Worm (Caenorhabditis elegans) whole organism, L2 larva: ENCODE data around the gene F31F4.11.

Experiments used
- C34F6.9 ChIP-seq: fragments of 150-350 bp; optimal IDR thresholded peaks from 2 replicates; lab custom pipeline; 2014; ENCODE audit warnings: missing biosample characterization, missing genetic modification characterization
- R02D3.7 ChIP-seq: fragments of 150-350 bp; optimal IDR thresholded peaks from 2 replicates; lab custom pipeline; 2014; ENCODE audit warnings: missing biosample characterization, missing genetic modification characterization
- Y55F3AM.14 ChIP-seq: fragments of 200-800 bp; sonication (Bioruptor generic); optimal IDR thresholded peaks from 2 replicates; lab custom pipeline; 2018; ENCODE audit warnings: mild to moderate bottlenecking, missing genetic modification characterization, missing compliant biosample characterization
- ZK546.5 ChIP-seq: sonication (generic microtip); optimal IDR thresholded peaks from 2 replicates; lab custom pipeline; 2017; ENCODE audit warnings: missing biosample characterization, missing genetic modification characterization
- alr-1 ChIP-seq: fragments of 150-350 bp; optimal IDR thresholded peaks from 2 replicates; lab custom pipeline; 2014; ENCODE audit warnings: missing biosample characterization, missing genetic modification characterization
- aly-2 ChIP-seq: fragments of 150-350 bp; optimal IDR thresholded peaks from 2 replicates; lab custom pipeline; 2014; ENCODE audit warnings: missing biosample characterization, missing genetic modification characterization
- ceh-82 ChIP-seq: fragments of 150-350 bp; optimal IDR thresholded peaks from 2 replicates; lab custom pipeline; 2014; ENCODE audit warnings: missing biosample characterization, missing genetic modification characterization
- crh-2 ChIP-seq: sonication (generic microtip); optimal IDR thresholded peaks from 2 replicates; lab custom pipeline; 2017; ENCODE audit warnings: missing biosample characterization, missing genetic modification characterization
- dmd-4 ChIP-seq: sonication (generic microtip); optimal IDR thresholded peaks from 2 replicates; lab custom pipeline; 2017; ENCODE audit warnings: missing biosample characterization, missing genetic modification characterization
- egl-27 ChIP-seq: sonication (generic microtip); optimal IDR thresholded peaks from 3 replicates; lab custom pipeline; 2017; ENCODE audit warnings: missing biosample characterization, missing genetic modification reagents, missing genetic modification characterization
- elt-1 ChIP-seq: fragments of 150-350 bp; optimal IDR thresholded peaks from 2 replicates; lab custom pipeline; 2014; ENCODE audit warnings: missing biosample characterization, missing genetic modification characterization
- elt-3 ChIP-seq: sonication (generic microtip); optimal IDR thresholded peaks from 2 replicates; lab custom pipeline; 2017; ENCODE audit warnings: missing biosample characterization, missing genetic modification characterization
- gmeb-1 ChIP-seq: fragments of 150-350 bp; optimal IDR thresholded peaks from 2 replicates; lab custom pipeline; 2014; ENCODE audit warnings: missing biosample characterization, missing genetic modification characterization
- lin-11 ChIP-seq: fragments of 150-350 bp; sonication (generic microtip); optimal IDR thresholded peaks from 2 replicates; lab custom pipeline; 2014; ENCODE audit warnings: missing biosample characterization, missing genetic modification characterization, inconsistent platforms, mixed read lengths
- lsy-2 ChIP-seq, 2 experiments: fragments of 150-350 bp in 1 of 2; sonication (generic microtip) in 1 of 2; optimal IDR thresholded peaks; 2 replicates each; lab custom pipeline; 2014 to 2017; ENCODE audit warnings: missing biosample characterization in 2 of 2, missing genetic modification characterization in 2 of 2
- mbf-1 ChIP-seq: sonication (generic microtip); optimal IDR thresholded peaks from 2 replicates; lab custom pipeline; 2017; ENCODE audit warnings: missing biosample characterization, missing genetic modification characterization
- mdl-1 ChIP-seq, 2 experiments: fragments of 150-350 bp in 1 of 2; sonication (generic microtip) in 1 of 2; optimal IDR thresholded peaks; 2 replicates each; lab custom pipeline; 2017; ENCODE audit warnings: missing biosample characterization in 2 of 2, missing genetic modification characterization in 2 of 2
- nhr-10 ChIP-seq: sonication (generic microtip); optimal IDR thresholded peaks from 2 replicates; lab custom pipeline; 2017; ENCODE audit warnings: missing biosample characterization, missing genetic modification characterization
- nhr-129 ChIP-seq: fragments of 150-350 bp; optimal IDR thresholded peaks from 2 replicates; lab custom pipeline; 2014; ENCODE audit warnings: missing biosample characterization, missing genetic modification characterization
- nhr-23 ChIP-seq: fragments of 150-350 bp; optimal IDR thresholded peaks from 2 replicates; lab custom pipeline; 2014; ENCODE audit warnings: missing biosample characterization, missing genetic modification reagents, missing genetic modification characterization
- nhr-237 ChIP-seq: fragments of 150-350 bp; optimal IDR thresholded peaks from 2 replicates; lab custom pipeline; 2014; ENCODE audit warnings: missing biosample characterization, missing genetic modification characterization
- nhr-6 ChIP-seq: fragments of 150-350 bp; optimal IDR thresholded peaks from 2 replicates; lab custom pipeline; 2014; ENCODE audit warnings: missing biosample characterization, missing genetic modification characterization
- sem-4 ChIP-seq: fragments of 150-350 bp; optimal IDR thresholded peaks from 2 replicates; lab custom pipeline; 2014; ENCODE audit warnings: missing biosample characterization, missing genetic modification reagents, missing genetic modification characterization
- skn-1 ChIP-seq: sonication (generic microtip); optimal IDR thresholded peaks from 2 replicates; lab custom pipeline; 2017; ENCODE audit warnings: missing biosample characterization, missing genetic modification characterization
- sma-3 ChIP-seq: sonication (generic microtip); optimal IDR thresholded peaks from 2 replicates; lab custom pipeline; 2016; ENCODE audit warnings: missing genetic modification reagents, missing genetic modification characterization, missing compliant biosample characterization
- sma-9 ChIP-seq, 2 experiments: fragments of 150-350 bp in 1 of 2; sonication (generic microtip) in 1 of 2; optimal IDR thresholded peaks; 2 replicates each; lab custom pipeline; 2014 to 2016; ENCODE audit warnings: missing genetic modification characterization in 2 of 2, mild to moderate bottlenecking in 1 of 2, missing biosample characterization in 1 of 2, missing compliant biosample characterization in 1 of 2, missing genetic modification reagents in 1 of 2, moderate library complexity in 1 of 2
- snpc-4 ChIP-seq: fragments of 150-350 bp; optimal IDR thresholded peaks from 2 replicates; lab custom pipeline; 2014; ENCODE audit warnings: missing biosample characterization, missing genetic modification characterization
- unc-55 ChIP-seq: fragments of 150-350 bp; sonication (generic microtip); optimal IDR thresholded peaks from 3 replicates; lab custom pipeline; 2014; ENCODE audit warnings: missing biosample characterization, missing genetic modification reagents, missing genetic modification characterization
- unc-62 ChIP-seq: fragments of 150-350 bp; optimal IDR thresholded peaks from 2 replicates; lab custom pipeline; 2014; ENCODE audit warnings: missing biosample characterization, missing genetic modification reagents, missing genetic modification characterization
- zag-1 ChIP-seq: fragments of 150-350 bp; optimal IDR thresholded peaks from 2 replicates; lab custom pipeline; 2014; ENCODE audit warnings: missing biosample characterization, missing genetic modification characterization
- ztf-4 ChIP-seq: fragments of 150-350 bp; optimal IDR thresholded peaks from 2 replicates; lab custom pipeline; 2014; ENCODE audit warnings: missing biosample characterization, missing genetic modification characterization

F31F4.11 gene

DNA sequence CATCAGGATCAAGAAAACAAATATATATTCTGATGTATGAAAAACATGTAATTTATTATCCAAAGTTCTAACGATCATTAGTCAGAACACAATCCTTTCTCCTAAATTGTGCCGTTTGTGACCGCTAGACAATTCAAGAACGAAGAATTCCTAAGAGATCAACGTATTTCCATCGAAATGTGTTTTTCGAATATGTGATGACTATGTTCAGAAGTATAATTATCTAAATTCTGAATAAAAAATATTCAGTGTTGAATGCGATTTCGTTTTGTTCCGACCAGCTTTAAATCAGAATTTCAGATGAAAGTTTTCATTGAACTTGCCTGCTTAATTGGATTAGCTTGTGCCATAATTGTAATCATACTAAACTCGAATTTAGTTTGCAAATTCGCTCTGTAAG is 38.0 kb upstream of the F31F4.11 start, which contains the start of gene srbc-37:
TSS of gene srbc-37 (plus strand) at position 301 of the 400 bp plus-strand sequence.
- no peak for TF ChIP-seq sma-3 (GFP tag; lab: Kevin White, UChicago)
- TF ChIP-seq nhr-129 (tag; lab: Kevin White, UChicago), result no peak
- no peak for TF ChIP-seq nhr-6 (tag; lab: Kevin White, UChicago)
- no peak for TF ChIP-seq mbf-1 (tag; lab: Kevin White, UChicago)
- TF ChIP-seq zag-1 (tag; lab: Kevin White, UChicago), result no peak
- no peak for TF ChIP-seq snpc-4 (tag; lab: Kevin White, UChicago)
- TF ChIP-seq ZK546.5 (tag; lab: Kevin White, UChicago), result no peak
- no peak for TF ChIP-seq skn-1 (tag; lab: Kevin White, UChicago)
- TF ChIP-seq unc-62 (GFP tag; lab: Kevin White, UChicago), result no peak
- TF ChIP-seq nhr-23 (tag; lab: Kevin White, UChicago), result no peak
- no peak for TF ChIP-seq elt-1
- no peak for TF ChIP-seq lin-11 (tag; lab: Kevin White, UChicago)
- no peak for TF ChIP-seq nhr-237 (tag; lab: Kevin White, UChicago)

DNA sequence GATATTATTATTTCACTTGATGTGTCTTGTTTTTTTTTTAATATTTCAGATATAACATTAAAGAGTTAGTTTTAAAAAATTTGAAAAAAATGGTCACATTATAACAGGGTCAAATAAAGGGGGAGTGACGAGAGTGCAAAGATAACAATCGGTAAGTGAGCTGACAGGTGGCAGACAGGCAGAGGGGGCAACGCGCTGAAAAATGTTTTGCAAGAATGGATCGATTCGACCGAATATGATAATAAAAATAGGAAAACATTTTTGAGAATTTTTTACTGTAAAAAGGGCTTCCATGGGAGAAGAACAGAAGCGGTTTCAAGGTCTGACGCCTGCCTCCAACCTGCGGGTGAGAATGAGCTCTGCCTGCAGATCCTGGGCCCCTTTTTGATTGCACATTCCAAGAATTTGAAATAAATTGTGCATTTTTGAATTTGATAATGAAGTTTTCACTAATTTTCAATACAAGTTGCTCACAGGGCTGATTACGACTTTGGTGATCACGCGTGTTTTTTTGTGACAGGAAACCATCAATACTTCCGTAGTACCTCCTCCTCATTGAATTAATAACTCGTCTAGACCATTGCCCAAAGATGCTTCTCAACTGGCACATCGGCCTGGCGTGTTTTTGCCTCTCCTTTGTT is 35.4 kb upstream of the F31F4.11 start, which contains the start of the genes ugt-29 and srx-5:
TSS of gene ugt-29 (minus strand) at position 101 of the 641 bp plus-strand sequence.
TSS of gene srx-5 (plus strand) at position 591 of the 641 bp plus-strand sequence.
- TF ChIP-seq mdl-1 (tag; optimal IDR thresholded peaks at IDR 0.05; lab: Kevin White, UChicago) (no peak), unc-55 (no peak), crh-2 (no peak), sma-9 (GFP tag; optimal IDR thresholded peaks at IDR 0.05; lab: Kevin White, UChicago) (no peak), sma-9 (tag; optimal IDR thresholded peaks at IDR 0.05; lab: Kevin White, UChicago) (no peak), alr-1 (no peak)

DNA sequence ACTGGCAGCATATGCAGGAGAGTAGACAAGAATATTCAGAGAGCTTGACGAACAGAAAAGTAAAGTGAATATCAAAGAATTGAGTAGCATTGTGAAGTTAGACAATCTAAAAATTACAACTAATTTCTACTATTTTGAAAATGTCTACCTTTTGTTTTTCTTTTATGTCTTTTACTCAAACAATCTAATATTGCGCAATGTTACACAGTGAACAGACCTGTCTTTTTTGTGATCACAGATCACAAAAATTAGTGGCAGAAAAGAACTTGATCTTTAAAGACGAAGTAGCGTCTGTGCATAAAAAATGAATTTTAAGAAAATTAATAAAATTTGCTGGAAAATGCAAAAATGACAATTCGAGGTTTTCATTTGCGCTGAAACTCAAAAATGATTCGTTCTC is 34.8 kb upstream of the F31F4.11 start:
- TF ChIP-seq zag-1 (tag; lab: Kevin White, UChicago), result no peak
- TF ChIP-seq nhr-6 (tag; lab: Kevin White, UChicago), result no peak
- no peak for TF ChIP-seq crh-2
- TF ChIP-seq nhr-23 (tag; lab: Kevin White, UChicago), result no peak
- no peak for TF ChIP-seq aly-2 (tag; lab: Kevin White, UChicago)
- no peak for TF ChIP-seq sma-9 (GFP tag; optimal IDR thresholded peaks at IDR 0.05; lab: Kevin White, UChicago)
- no peak for TF ChIP-seq sma-9 (tag; optimal IDR thresholded peaks at IDR 0.05; lab: Kevin White, UChicago)
- TF ChIP-seq nhr-10 (tag; lab: Kevin White, UChicago), result no peak
- no peak for TF ChIP-seq elt-3 (tag; lab: Kevin White, UChicago)
- no peak for TF ChIP-seq skn-1 (tag; lab: Kevin White, UChicago)

DNA sequence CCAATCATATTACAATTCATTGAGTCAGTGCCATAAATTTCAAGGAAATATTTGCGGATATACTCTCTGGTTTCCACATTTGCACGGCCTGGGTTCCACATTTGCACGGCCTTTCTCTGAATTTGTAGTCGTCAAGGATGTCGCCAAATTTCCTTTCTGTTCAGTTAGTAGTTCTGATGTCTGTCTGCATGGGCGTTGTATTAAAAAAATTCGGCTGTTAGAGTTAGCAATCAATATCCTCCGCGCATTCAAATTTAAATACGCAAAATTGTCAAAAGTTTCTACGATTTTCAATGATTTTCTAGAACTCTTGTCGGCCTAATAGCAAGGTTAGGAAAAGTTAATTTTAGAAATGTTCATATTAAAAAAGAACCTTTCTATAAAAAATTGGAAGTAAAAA is 31.7 kb upstream of the F31F4.11 start, which contains the start of gene srj-52:
TSS of gene srj-52 (minus strand) at position 101 of the 400 bp plus-strand sequence.
- TF ChIP-seq Y55F3AM.14, result no peak
- no peak for TF ChIP-seq sem-4

- TF ChIP-seq unc-55 (no peak), gmeb-1 (no peak), lsy-2 (tag; optimal IDR thresholded peaks at IDR 0.05; lab: Kevin White, UChicago) (no peak), sma-9 (GFP tag; optimal IDR thresholded peaks at IDR 0.05; lab: Kevin White, UChicago) (no peak), sma-9 (tag; optimal IDR thresholded peaks at IDR 0.05; lab: Kevin White, UChicago) (no peak), elt-3 (tag; lab: Kevin White, UChicago) (no peak), ztf-4 (tag; lab: Kevin White, UChicago) (no peak), dmd-4 (no peak), nhr-23 (tag; lab: Kevin White, UChicago) (no peak), snpc-4 (tag; lab: Kevin White, UChicago) (no peak), egl-27 (no peak), C34F6.9 (no peak), ceh-82 (tag; lab: Kevin White, UChicago) (no peak), R02D3.7 (tag; lab: Kevin White, UChicago) (no peak)
Observed at ce11 chrV:694625-695024, 30.4 kb upstream of the F31F4.11 start, which contains the start of gene srj-53. TSS of gene srj-53 (minus strand) at chrV:694725.
